Fruit fly (Drosophila melanogaster) Kc167 (cell line): ENCODE results near the gene Ccp84Ab.

Experiments
- psq ChIP-seq: fragments of >200 bp; optimal IDR thresholded peaks from 2 replicates; lab custom pipeline; 2017; ENCODE audit warnings: missing external identifiers
- ttk ChIP-seq: sonication (Bioruptor generic); optimal IDR thresholded peaks from 2 replicates; lab custom pipeline; 2017; ENCODE audit warnings: missing external identifiers

- TF ChIP-seq psq, result no peak
- no peak for TF ChIP-seq ttk (lab: Kevin White, UChicago)
Observed at dm6 chr3R:6684145-6684544, 18.5 kb downstream of the Ccp84Ab start, which contains the start of gene Edg84A.
